Fruit fly (Drosophila melanogaster) whole organism: ENCODE measurements around the gene CG14223.
A peak's percentile ranks its signal among the peaks of the same experiment; 100 is the strongest.

ENCODE experiments used
- CG8478 ChIP-seq: fragments of >200 bp; optimal IDR thresholded peaks from 2 replicates; lab custom pipeline; 2018; ENCODE audit warnings: inconsistent platforms
- Dll ChIP-seq: fragments of >200 bp; optimal IDR thresholded peaks from 2 replicates; lab custom pipeline; 2017
- EcR ChIP-seq, 2 experiments: fragments of >200 bp; optimal IDR thresholded peaks; 2 replicates each; lab custom pipeline; 2017; ENCODE audit warnings: missing biosample characterization in 2 of 2, missing genetic modification characterization in 2 of 2, missing genetic modification reagents in 2 of 2
- pan ChIP-seq: fragments of >200 bp; optimal IDR thresholded peaks from 2 replicates; lab custom pipeline; 2017
- psq ChIP-seq: fragments of >200 bp; optimal IDR thresholded peaks from 2 replicates; lab custom pipeline; 2017
- usp ChIP-seq: fragments of >200 bp; optimal IDR thresholded peaks from 2 replicates; lab custom pipeline; 2017; ENCODE audit warnings: missing biosample characterization, missing genetic modification characterization, mixed read lengths

Gene CG14223

DNA sequence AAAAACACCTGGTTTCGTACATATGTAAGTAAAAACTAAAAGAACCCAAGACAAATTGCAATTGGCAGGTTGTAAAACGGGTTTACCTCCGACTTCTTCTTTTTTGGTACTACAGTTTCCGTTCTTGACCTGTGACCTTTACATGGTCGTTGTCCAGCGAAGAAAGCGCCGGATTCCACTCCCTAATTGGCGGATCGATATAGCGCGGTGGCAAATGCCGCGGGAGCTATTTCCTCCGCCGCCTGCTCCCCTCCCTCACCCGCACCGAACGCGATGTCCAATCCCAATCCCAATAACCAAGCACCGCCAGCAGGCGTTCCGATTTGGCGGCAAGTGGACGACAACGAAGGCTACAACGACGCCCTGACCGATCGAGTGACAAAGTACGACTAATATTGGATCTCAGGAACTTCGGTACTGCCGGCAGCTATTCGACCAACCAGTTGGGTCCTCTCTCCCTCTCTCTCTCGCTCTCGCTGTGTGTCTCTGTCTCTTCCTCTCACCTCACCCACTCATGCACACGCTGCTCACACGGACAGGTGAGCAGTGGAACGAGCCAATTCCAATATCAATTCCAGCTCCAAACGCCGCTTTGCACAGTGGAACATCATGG is 1.1 kb downstream of the CG14223 start:
- no peak for TF ChIP-seq psq (lab: Kevin White, UChicago)
- TF ChIP-seq usp (GFP tag; lab: Kevin White, UChicago) = no peak
- peak; percentile 53 for TF ChIP-seq Dll (lab: Kevin White, UChicago)

DNA sequence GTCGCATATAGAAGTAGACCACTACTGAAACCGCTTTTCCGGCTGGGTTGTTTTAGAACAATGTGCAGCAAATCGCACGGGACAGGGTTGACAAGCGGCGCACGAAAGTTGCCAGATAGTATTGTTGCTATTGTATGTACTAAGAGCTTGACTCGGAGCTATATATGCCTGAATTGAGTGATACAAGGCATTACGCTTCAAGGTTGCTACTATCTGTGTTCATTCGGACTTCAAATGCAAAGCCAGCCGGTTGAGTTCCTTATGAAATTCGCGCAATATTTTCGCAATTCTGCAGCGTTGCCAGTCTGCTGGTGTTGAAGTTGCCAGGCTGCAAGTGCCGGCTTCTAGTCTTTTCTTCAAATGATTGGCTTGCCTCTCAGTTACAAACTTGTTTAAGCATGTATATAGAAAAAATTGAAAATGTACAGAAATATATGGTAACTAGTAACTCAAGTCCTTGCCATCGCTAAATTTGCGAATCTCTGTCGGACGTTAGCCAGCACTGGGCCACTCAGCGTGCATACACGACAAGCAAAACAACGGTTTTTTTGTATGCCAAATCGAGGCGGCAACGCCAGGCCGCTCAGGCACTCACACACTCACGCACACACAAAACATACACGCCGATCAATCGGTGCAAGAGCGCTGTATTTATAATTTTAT is 11.9 kb downstream of the CG14223 start, which contains the start of the genes Ranbp21 and Elys:
Ranbp21 (minus strand) TSS at position 513 of the 663 bp plus-strand sequence.
Elys (plus strand) TSS at position 549 of the 663 bp plus-strand sequence.
- no peak for TF ChIP-seq Dll (lab: Kevin White, UChicago)
- no peak for TF ChIP-seq CG8478 (lab: Kevin White, UChicago)
- TF ChIP-seq psq (lab: Kevin White, UChicago) = no peak
- no peak for TF ChIP-seq EcR (GFP tag; optimal IDR thresholded peaks at IDR 0.05; lab: Kevin White, UChicago)
- no peak for TF ChIP-seq usp (GFP tag; lab: Kevin White, UChicago)
- no peak for TF ChIP-seq pan (lab: Kevin White, UChicago)

DNA sequence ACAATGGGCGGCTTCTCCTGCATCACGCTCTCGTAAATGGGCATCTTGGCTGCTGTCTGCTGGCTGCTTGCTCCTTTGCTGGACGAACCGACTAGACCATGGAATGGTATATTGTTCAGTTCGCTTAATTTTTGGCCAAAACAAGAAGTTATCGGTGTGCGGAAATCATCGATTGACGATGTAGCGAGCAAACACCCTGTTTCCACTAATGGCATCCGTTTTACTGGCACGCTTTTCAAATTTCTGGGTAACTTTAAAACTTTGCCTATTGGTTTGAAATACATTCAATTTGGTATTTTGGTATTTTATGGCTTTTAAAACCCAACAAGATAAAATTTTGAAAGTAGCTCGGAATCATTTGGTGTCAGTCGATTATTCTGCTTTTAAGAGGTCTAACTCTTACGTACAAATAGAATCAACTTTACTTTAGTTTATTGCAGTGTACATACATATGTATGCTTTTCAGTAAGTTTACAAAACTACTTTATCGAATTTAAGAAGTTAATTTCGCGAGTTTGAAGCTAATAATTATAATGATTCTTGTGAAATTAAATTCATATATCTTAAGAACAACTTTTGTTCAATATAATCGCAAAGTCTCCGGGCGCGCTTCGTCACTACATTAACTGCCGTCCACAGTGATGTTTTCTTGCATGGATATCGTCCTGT is 17.8 kb downstream of the CG14223 start, which contains the start of gene Arp10:
Arp10 (minus strand) TSS at position 304 of the 669 bp plus-strand sequence.
- TF ChIP-seq usp (GFP tag; lab: Kevin White, UChicago) = no peak
- TF ChIP-seq pan (lab: Kevin White, UChicago) = no peak
- TF ChIP-seq CG8478 (lab: Kevin White, UChicago) = no peak
- TF ChIP-seq Dll (lab: Kevin White, UChicago) = no peak
- TF ChIP-seq psq (lab: Kevin White, UChicago) = no peak
- TF ChIP-seq EcR (GFP tag; optimal IDR thresholded peaks at IDR 0.05; lab: Kevin White, UChicago) = no peak

DNA sequence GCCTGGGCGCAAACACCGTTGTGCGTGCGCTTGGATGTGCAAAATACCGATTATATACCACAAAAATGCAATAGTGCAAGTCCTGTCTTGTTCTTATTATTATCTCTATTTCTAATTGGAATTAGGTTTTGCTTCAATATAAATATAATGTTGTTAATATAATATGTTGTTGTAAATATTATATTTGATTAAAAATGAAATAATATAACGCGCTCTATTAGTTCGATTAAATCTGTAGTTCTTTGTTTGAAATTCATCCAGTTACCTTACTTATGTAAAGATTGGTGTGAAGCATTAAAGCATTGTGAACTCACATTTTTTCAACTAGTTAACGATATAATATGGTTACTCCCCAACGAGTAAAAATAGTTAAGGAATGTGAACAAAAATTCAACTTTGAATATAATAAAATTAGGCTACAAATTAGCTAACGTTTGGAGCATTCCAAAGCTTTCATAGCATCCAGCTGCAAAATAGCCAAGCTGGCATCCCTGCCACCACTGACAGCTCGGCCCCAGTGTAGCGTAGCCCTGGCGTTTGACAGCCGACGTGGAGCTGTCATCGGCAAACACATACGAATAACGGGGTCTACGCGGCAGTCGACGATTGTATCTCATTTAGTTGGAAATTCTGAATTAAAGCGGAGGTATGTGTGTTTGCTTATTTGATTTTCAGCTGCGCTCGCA is 20.8 kb downstream of the CG14223 start, which contains the start of the genes CG12237 and Sec61gamma:
CG12237 (minus strand) TSS at position 51 of the 686 bp plus-strand sequence.
Sec61gamma (plus strand) TSS at position 509 of the 686 bp plus-strand sequence.
- no peak for TF ChIP-seq psq (lab: Kevin White, UChicago)
- no peak for TF ChIP-seq Dll (lab: Kevin White, UChicago)
- no peak for TF ChIP-seq CG8478 (lab: Kevin White, UChicago)
- TF ChIP-seq pan (lab: Kevin White, UChicago) = no peak
- no peak for TF ChIP-seq EcR (GFP tag; optimal IDR thresholded peaks at IDR 0.05; lab: Kevin White, UChicago)
- TF ChIP-seq usp (GFP tag; lab: Kevin White, UChicago) = no peak

DNA sequence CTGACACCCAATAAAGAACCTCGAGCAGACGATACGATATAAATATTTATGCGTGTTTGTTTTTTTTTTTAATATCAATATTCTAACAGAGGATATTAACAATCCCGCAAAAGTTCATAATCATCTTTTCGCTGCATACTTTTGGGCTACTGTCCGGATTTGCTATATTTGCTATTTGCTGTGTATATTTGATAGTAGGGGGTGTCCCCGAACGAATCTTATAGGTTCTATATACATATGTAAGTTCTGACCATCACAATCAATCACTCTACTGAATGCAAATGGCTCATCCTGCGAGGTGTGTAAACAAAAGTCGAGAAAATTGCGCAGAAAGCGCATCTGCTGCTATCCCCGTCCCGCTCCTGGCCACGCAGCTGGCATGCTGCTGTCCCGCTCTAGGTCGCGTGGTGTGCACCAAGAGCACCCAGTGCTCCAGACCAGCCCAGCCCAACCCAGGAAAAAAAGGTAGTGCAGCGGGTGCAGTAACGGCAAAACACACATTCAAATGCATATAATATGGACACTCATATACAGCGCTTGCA is 23.0 kb downstream of the CG14223 start:
- no peak for TF ChIP-seq psq (lab: Kevin White, UChicago)
- TF ChIP-seq usp (GFP tag; lab: Kevin White, UChicago) = no peak
- no peak for TF ChIP-seq Dll (lab: Kevin White, UChicago)
- TF ChIP-seq EcR (GFP tag; optimal IDR thresholded peaks at IDR 0.05; lab: Kevin White, UChicago) = no peak
- TF ChIP-seq CG8478 (lab: Kevin White, UChicago) = peak; percentile 54

DNA sequence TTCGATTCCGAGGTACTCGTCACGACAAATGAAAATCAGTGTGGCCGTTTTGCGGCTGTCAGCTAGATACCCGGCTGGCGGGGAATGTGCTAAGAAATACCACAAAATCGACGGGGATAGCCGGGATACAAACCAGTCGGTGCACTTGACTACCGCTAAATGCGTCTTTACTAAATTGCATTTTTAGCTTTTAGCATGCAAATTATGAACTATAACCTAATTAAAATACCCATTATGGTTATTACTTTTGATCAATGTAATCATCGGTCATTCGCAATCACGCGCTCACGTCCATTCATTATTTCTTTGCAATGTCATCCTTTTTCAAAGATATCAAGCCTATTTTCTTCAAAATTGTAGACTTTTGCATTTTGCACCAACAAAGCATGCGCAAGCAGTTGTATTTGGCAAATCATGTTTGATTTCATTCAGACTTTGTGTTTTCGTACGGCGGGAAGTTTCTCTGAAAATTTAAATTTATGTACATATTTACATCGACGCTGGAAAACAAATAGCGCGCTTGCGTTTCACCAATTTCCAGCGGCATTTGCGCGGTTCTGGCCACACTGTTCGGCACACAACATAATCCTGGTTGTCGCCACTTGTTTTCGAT is 25.3 kb downstream of the CG14223 start, which contains the start of gene Rcd-1:
Rcd-1 (plus strand) TSS at position 440 of the 613 bp plus-strand sequence.
- TF ChIP-seq pan (lab: Kevin White, UChicago) (no peak), Dll (lab: Kevin White, UChicago) (no peak), psq (lab: Kevin White, UChicago) (no peak), CG8478 (lab: Kevin White, UChicago) (no peak), EcR (GFP tag; optimal IDR thresholded peaks at IDR 0.05; lab: Kevin White, UChicago) (no peak), usp (GFP tag; lab: Kevin White, UChicago) (no peak)

DNA sequence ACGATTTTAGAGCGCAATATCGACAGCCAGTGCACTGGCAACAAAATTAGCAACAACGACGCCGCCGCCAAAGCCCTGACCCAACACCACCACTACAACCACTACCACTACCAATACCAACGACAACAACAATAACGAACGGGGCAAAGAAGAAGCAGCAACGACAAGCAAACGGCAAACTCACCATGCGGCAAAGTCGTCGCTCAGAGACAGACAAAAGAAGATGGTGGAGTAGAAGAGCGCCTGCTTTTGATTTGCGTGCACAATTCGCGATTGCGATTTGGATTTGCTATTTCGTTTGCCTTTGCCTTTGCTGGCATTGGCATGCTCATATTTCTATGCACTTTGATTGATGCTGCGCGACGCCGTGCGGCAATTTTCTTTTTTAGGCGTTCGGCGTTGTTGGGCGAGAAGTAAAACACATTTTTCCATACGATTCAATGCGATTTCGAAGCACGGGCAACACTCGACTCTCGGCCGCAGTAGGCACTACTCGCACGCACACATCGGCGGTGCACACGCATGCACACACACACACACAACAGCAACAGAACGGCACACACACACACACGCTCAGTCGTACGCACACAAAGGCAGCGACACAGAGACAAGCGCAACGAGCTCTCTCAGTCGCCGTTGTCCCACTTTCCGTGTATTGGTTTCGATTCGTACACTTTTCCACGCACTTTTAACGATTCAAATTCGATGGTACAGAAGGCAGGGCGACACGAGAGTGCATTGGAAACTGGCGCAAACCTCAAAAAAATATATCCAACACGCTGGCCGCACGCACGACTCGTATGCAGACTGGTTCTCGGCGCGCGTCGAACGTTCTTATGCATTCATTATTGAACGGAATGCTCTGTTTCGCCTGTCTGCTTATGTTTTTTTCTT is 26.1 kb downstream of the CG14223 start:
- TF ChIP-seq CG8478 (lab: Kevin White, UChicago) (peak; percentile 73), pan (lab: Kevin White, UChicago) (no peak), usp (GFP tag; lab: Kevin White, UChicago) (no peak)

DNA sequence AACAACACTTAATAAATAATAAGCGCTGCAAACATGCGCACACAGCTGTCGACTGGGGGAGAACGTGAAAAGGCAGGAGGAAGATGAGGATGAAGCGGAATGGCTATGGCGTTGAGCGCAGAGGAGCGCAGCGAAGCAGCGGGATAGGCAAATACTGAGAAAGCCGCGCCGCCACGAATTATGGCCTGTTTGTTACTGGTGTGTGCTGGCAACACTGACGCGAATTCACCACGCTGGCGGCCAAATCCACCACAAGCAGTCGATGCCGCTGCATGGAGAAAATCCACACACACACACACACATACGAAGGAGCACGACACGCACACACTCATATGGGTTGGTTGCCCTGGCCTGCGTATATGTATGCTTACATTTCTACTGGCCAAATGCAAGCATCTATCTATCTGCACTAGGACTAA is 26.8 kb downstream of the CG14223 start:
- TF ChIP-seq usp (GFP tag; lab: Kevin White, UChicago) = no peak
- no peak for TF ChIP-seq pan (lab: Kevin White, UChicago)
- peak; percentile 8 for TF ChIP-seq Dll (lab: Kevin White, UChicago)

DNA sequence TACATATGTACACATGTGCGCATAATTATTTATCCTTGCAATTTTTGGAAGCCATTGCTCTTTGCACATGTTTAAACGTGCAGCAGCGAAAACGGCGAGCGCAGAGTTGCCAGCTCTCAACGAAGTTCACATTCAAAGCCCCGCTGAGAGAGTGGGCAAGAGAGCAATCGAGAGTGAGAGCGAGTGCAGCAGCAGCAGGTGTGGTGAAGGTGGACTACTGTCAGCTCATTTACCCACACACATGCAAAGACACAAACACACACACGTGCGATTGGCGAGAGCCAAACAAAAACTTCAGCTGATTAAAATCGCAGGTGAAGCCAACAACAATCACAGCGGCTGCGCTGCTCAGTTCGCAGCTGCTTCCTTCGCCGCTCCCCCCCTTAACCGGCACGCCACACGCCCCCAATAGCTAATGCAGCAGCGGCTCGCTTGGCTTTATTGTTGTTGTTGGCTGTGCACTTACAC is 32.4 kb downstream of the CG14223 start:
- peak; percentile 81 for TF ChIP-seq Dll (lab: Kevin White, UChicago)
- no peak for TF ChIP-seq psq (lab: Kevin White, UChicago)
